Fruit fly (Drosophila melanogaster): ENCODE results near the gene CG8188.

CG8188 gene

dm6 chrX:17658207-17659118, 44.4 kb downstream of the CG8188 start (continued):
- TF ChIP-seq CG10147 (GFP tag; optimal IDR thresholded peaks at IDR 0.05) (no peak), NC2α (GFP tag; optimal IDR thresholded peaks at IDR 0.05) (no peak), inv (GFP tag; IDR thresholded peaks at IDR 0.05; ENCODE audit: partially characterized antibody) (no peak), CG7556 (GFP tag; optimal IDR thresholded peaks at IDR 0.05) (no peak), dysf (GFP tag; IDR thresholded peaks at IDR 0.05) (no peak), CG1647 (GFP tag; optimal IDR thresholded peaks at IDR 0.05) (no peak), Six4 (GFP tag; optimal IDR thresholded peaks at IDR 0.05) (no peak), chinmo (GFP tag; IDR thresholded peaks at IDR 0.05; ENCODE audit: partially characterized antibody) (0 out of 4 replicates have a peak, but pooled peaks have one; percentile 66), CG6254 (GFP tag; optimal IDR thresholded peaks at IDR 0.05) (no peak), Optix (GFP tag; IDR thresholded peaks at IDR 0.05) (no peak), Blimp-1 (GFP tag; optimal IDR thresholded peaks at IDR 0.05) (no peak), CG3838 (GFP tag; optimal IDR thresholded peaks at IDR 0.05) (peak; percentile 12), MTF-1 (GFP tag; optimal IDR thresholded peaks at IDR 0.05; ENCODE audit: borderline replicate concordance) (no peak), CG13123 (GFP tag; optimal IDR thresholded peaks at IDR 0.05) (no peak), odd (GFP tag; optimal IDR thresholded peaks at IDR 0.05) (no peak), crp (GFP tag; optimal IDR thresholded peaks at IDR 0.05) (no peak), Hr78 (GFP tag; optimal IDR thresholded peaks at IDR 0.05) (peak in 1 of 2 experiments; percentile 98), Atf6 (GFP tag; IDR thresholded peaks at IDR 0.05) (no peak), CG14965 (GFP tag; optimal IDR thresholded peaks at IDR 0.05; ENCODE audit: borderline replicate concordance) (no peak), onecut (GFP tag; IDR thresholded peaks at IDR 0.05) (0 out of 2 replicates have a peak, but pooled peaks have one; percentile 5), br (optimal IDR thresholded peaks at IDR 0.05) (no peak), CG31441 (GFP tag; IDR thresholded peaks at IDR 0.05) (no peak), klu (GFP tag; IDR thresholded peaks at IDR 0.05) (no peak), CG3281 (GFP tag; optimal IDR thresholded peaks at IDR 0.05) (no peak), GATAe (GFP tag; conservative IDR thresholded peaks at IDR 0.05) (no peak), corto (GFP tag; optimal IDR thresholded peaks at IDR 0.05) (no peak), hb (GFP tag; IDR thresholded peaks at IDR 0.05; ENCODE audit: partially characterized antibody) (no peak), CG10321 (GFP tag; IDR thresholded peaks at IDR 0.05) (peak; percentile 36; the same call in 1 of the 2 replicates), CG9932 (GFP tag; IDR thresholded peaks at IDR 0.05) (no peak), jumu (GFP tag; optimal IDR thresholded peaks at IDR 0.05) (no peak), slp2 (GFP tag; optimal IDR thresholded peaks at IDR 0.05) (no peak), repo (GFP tag; optimal IDR thresholded peaks at IDR 0.05) (no peak), CG32532 (GFP tag; IDR thresholded peaks at IDR 0.05) (peak; percentile 39; the same call in 1 of the 2 replicates), ci (GFP tag; IDR thresholded peaks at IDR 0.05) (peak; percentile 48; the same call in 1 of the 3 replicates), CG15479 (GFP tag; optimal IDR thresholded peaks at IDR 0.05) (peak; percentile 35), bcd (GFP tag; optimal IDR thresholded peaks at IDR 0.05) (no peak), sens (GFP tag) (peak; percentile 80), CG6791 (GFP tag; IDR thresholded peaks at IDR 0.05; ENCODE audit: partially characterized antibody) (no peak), Camta (GFP tag; optimal IDR thresholded peaks at IDR 0.05) (no peak), Dll (GFP tag; IDR thresholded peaks at IDR 0.05; ENCODE audit: partially characterized antibody) (no peak), ATbp (GFP tag; optimal IDR thresholded peaks at IDR 0.05) (peak; percentile 50), Ssrp (tag; optimal IDR thresholded peaks at IDR 0.05) (no peak), CG7987 (GFP tag; optimal IDR thresholded peaks at IDR 0.05) (no peak), Med (GFP tag) (peak; percentile 22), Chrac-16 (GFP tag; optimal IDR thresholded peaks at IDR 0.05) (no peak), MBD-R2 (GFP tag; IDR thresholded peaks at IDR 0.05) (no peak), HmgZ (tag; optimal IDR thresholded peaks at IDR 0.05) (no peak), fd96Cb (tag; optimal IDR thresholded peaks at IDR 0.05) (no peak)
